Fruit fly (Drosophila melanogaster) whole organism, embryonic: ENCODE data around the gene CG43291.

Source experiments
- B-H1 ChIP-seq: fragments of 200-800 bp; sonication (Bioruptor generic); IDR thresholded peaks from 3 replicates; pipeline ENCODE4 v1.3.6; 2022; ENCODE audit warnings: missing biosample characterization, missing genetic modification characterization
- CG10565 ChIP-seq: fragments of 200-800 bp; sonication (Bioruptor generic); optimal IDR thresholded peaks from 3 replicates; lab custom pipeline; 2016; ENCODE audit warnings: missing biosample characterization, mild to moderate bottlenecking, missing genetic modification characterization
- CG10959 ChIP-seq: fragments of 200-800 bp; sonication (Bioruptor generic); IDR thresholded peaks from 2 replicates; pipeline ENCODE4 v1.3.6; 2022; ENCODE audit warnings: missing biosample characterization, missing genetic modification characterization
- CG11093 ChIP-seq: fragments of 200-800 bp; sonication (Bioruptor generic); IDR thresholded peaks from 3 replicates; pipeline ENCODE4 v1.3.6; 2022; ENCODE audit warnings: missing biosample characterization, missing genetic modification characterization
- CG11398 ChIP-seq: fragments of 200-800 bp; sonication (Bioruptor generic); optimal IDR thresholded peaks from 2 replicates; lab custom pipeline; 2016; ENCODE audit warnings: missing biosample characterization, missing genetic modification characterization
- CG11695 ChIP-seq: fragments of 200-800 bp; sonication (Bioruptor generic); IDR thresholded peaks from 3 replicates; pipeline ENCODE4 v1.3.6; 2022; ENCODE audit warnings: missing biosample characterization, missing genetic modification characterization
- CG12744 ChIP-seq: fragments of 200-800 bp; sonication (Bioruptor generic); optimal IDR thresholded peaks from 2 replicates; lab custom pipeline; 2016; ENCODE audit warnings: missing biosample characterization, missing genetic modification characterization
- CG12942 ChIP-seq: fragments of 200-800 bp; sonication (Bioruptor generic); optimal IDR thresholded peaks from 3 replicates; lab custom pipeline; 2016; ENCODE audit warnings: missing biosample characterization, missing genetic modification characterization
- CG14710 ChIP-seq: fragments of 200-800 bp; sonication (Bioruptor generic); optimal IDR thresholded peaks from 3 replicates; lab custom pipeline; 2019; ENCODE audit warnings: missing biosample characterization, mild to moderate bottlenecking, missing genetic modification characterization, moderate library complexity
- CG15601 ChIP-seq: fragments of 200-800 bp; sonication (Bioruptor generic); optimal IDR thresholded peaks from 3 replicates; lab custom pipeline; 2019; ENCODE audit warnings: missing biosample characterization, mild to moderate bottlenecking, missing genetic modification characterization, moderate library complexity
- CG18011 ChIP-seq: fragments of 200-800 bp; sonication (Bioruptor generic); optimal IDR thresholded peaks from 2 replicates; lab custom pipeline; 2017; ENCODE audit warnings: missing biosample characterization, missing genetic modification characterization, mild to moderate bottlenecking, moderate library complexity, missing genotype
- CG2202 ChIP-seq: fragments of 200-800 bp; sonication (Bioruptor generic); optimal IDR thresholded peaks from 2 replicates; lab custom pipeline; 2018; ENCODE audit warnings: missing biosample characterization, mild to moderate bottlenecking, missing genetic modification characterization
- CG2678 ChIP-seq: fragments of 200-800 bp; sonication (Bioruptor generic); optimal IDR thresholded peaks from 3 replicates; lab custom pipeline; 2019; ENCODE audit warnings: missing biosample characterization, mild to moderate bottlenecking, missing genetic modification characterization, moderate library complexity
- CG6683 ChIP-seq: fragments of 200-800 bp; sonication (Bioruptor generic); optimal IDR thresholded peaks from 2 replicates; lab custom pipeline; 2017; ENCODE audit warnings: missing biosample characterization, mild to moderate bottlenecking, missing genetic modification characterization, missing genetic modification reagents
- CG6854 ChIP-seq: fragments of 200-800 bp; sonication (Bioruptor generic); optimal IDR thresholded peaks from 3 replicates; lab custom pipeline; 2017; ENCODE audit warnings: missing biosample characterization, mild to moderate bottlenecking, missing genetic modification characterization
- CG7745 ChIP-seq: fragments of 200-800 bp; sonication (Bioruptor generic); optimal IDR thresholded peaks from 2 replicates; lab custom pipeline; 2018; ENCODE audit warnings: missing biosample characterization, mild to moderate bottlenecking, missing genetic modification characterization, moderate library complexity
- CG8388 ChIP-seq: fragments of 200-800 bp; sonication (Bioruptor generic); optimal IDR thresholded peaks from 2 replicates; lab custom pipeline; 2019; ENCODE audit warnings: missing biosample characterization, mild to moderate bottlenecking, missing genetic modification characterization, moderate library complexity
- Deaf1 ChIP-seq: fragments of 200-800 bp; optimal IDR thresholded peaks from 3 replicates; lab custom pipeline; 2019; ENCODE audit warnings: missing biosample characterization, mild to moderate bottlenecking, missing genetic modification characterization, moderate library complexity
- Doc2 ChIP-seq: fragments of 200-800 bp; sonication (Bioruptor generic); IDR thresholded peaks from 2 replicates; pipeline ENCODE4 v1.3.6; 2022; ENCODE audit warnings: missing biosample characterization, missing genetic modification characterization
- Dp ChIP-seq: fragments of 200-800 bp; sonication (Bioruptor generic); optimal IDR thresholded peaks from 2 replicates; lab custom pipeline; 2018; ENCODE audit warnings: missing biosample characterization, mild to moderate bottlenecking, missing genetic modification characterization, moderate library complexity
- H2.0 ChIP-seq: fragments of 200-800 bp; sonication (Bioruptor generic); IDR thresholded peaks from 2 replicates; pipeline ENCODE4 v1.3.6; 2022; ENCODE audit warnings: missing biosample characterization, missing genetic modification characterization
- HLH4C ChIP-seq: fragments of 200-800 bp; sonication (Bioruptor generic); IDR thresholded peaks from 3 replicates; pipeline ENCODE4 v1.3.6; 2022; ENCODE audit warnings: missing biosample characterization, missing genetic modification characterization; ENCODE audit not compliant: partially characterized antibody
- HmgZ ChIP-seq: fragments of 200-800 bp; sonication (Bioruptor generic); optimal IDR thresholded peaks from 2 replicates; lab custom pipeline; 2018; ENCODE audit warnings: missing biosample characterization, mild to moderate bottlenecking, missing genetic modification characterization
- Lim3 ChIP-seq: fragments of 200-800 bp; sonication (Bioruptor generic); IDR thresholded peaks from 2 replicates; pipeline ENCODE4 v1.3.6; 2022; ENCODE audit warnings: missing biosample characterization, missing genetic modification characterization
- Mes4 ChIP-seq: fragments of 200-800 bp; sonication (Bioruptor generic); optimal IDR thresholded peaks from 2 replicates; lab custom pipeline; 2016; ENCODE audit warnings: missing biosample characterization, missing genetic modification characterization
- NK7.1 ChIP-seq: fragments of 200-800 bp; sonication (Bioruptor generic); optimal IDR thresholded peaks from 3 replicates; lab custom pipeline; 2016; ENCODE audit warnings: missing biosample characterization, missing genetic modification characterization
- Six4 ChIP-seq: fragments of 200-800 bp; sonication (Bioruptor generic); optimal IDR thresholded peaks from 2 replicates; lab custom pipeline; 2016; ENCODE audit warnings: missing biosample characterization, missing genetic modification characterization
- Sox102F ChIP-seq: fragments of 200-800 bp; sonication (Bioruptor generic); optimal IDR thresholded peaks from 2 replicates; lab custom pipeline; 2018; ENCODE audit warnings: missing biosample characterization, mild to moderate bottlenecking, missing genetic modification characterization, moderate library complexity
- Xbp1 ChIP-seq: fragments of 200-800 bp; sonication (Bioruptor generic); optimal IDR thresholded peaks from 3 replicates; lab custom pipeline; 2016; ENCODE audit warnings: missing biosample characterization, mild to moderate bottlenecking, missing genetic modification characterization
- amos ChIP-seq: fragments of 200-800 bp; sonication (Bioruptor generic); IDR thresholded peaks from 2 replicates; pipeline ENCODE4 v1.3.6; 2022; ENCODE audit warnings: missing biosample characterization, missing genetic modification characterization; ENCODE audit not compliant: partially characterized antibody
- chinmo ChIP-seq: fragments of 200-800 bp; sonication (Bioruptor generic); IDR thresholded peaks from 4 replicates; pipeline ENCODE4 v1.3.6; 2022; ENCODE audit warnings: missing biosample characterization, missing genetic modification characterization; ENCODE audit not compliant: partially characterized antibody
- da ChIP-seq: fragments of 200-800 bp; sonication (Bioruptor generic); optimal IDR thresholded peaks from 2 replicates; lab custom pipeline; 2016; ENCODE audit warnings: missing biosample characterization, missing genetic modification characterization
- dan ChIP-seq: fragments of 200-800 bp; sonication (Bioruptor generic); IDR thresholded peaks from 2 replicates; pipeline ENCODE4 v1.3.6; 2022; ENCODE audit warnings: missing biosample characterization, missing genetic modification characterization
- en ChIP-seq: fragments of 200-800 bp; sonication (Bioruptor generic); optimal IDR thresholded peaks from 2 replicates; lab custom pipeline; 2016; ENCODE audit warnings: missing biosample characterization, missing genetic modification characterization
- gcm2 ChIP-seq: fragments of 200-800 bp; sonication (Bioruptor generic); optimal IDR thresholded peaks from 2 replicates; lab custom pipeline; 2016; ENCODE audit warnings: missing biosample characterization, missing genetic modification characterization
- grau ChIP-seq: fragments of 200-800 bp; optimal IDR thresholded peaks from 3 replicates; lab custom pipeline; 2019; ENCODE audit warnings: missing biosample characterization, mild to moderate bottlenecking, missing genetic modification characterization, moderate library complexity
- h ChIP-seq: fragments of >200 bp; optimal IDR thresholded peaks from 2 replicates; lab custom pipeline; 2017
- her ChIP-seq: fragments of 200-800 bp; sonication (Bioruptor generic); optimal IDR thresholded peaks from 2 replicates; lab custom pipeline; 2016; ENCODE audit warnings: missing biosample characterization, missing genetic modification characterization
- oc ChIP-seq: fragments of 200-800 bp; sonication (Bioruptor generic); optimal IDR thresholded peaks from 2 replicates; lab custom pipeline; 2018; ENCODE audit warnings: missing biosample characterization, mild to moderate bottlenecking, missing genetic modification characterization, moderate library complexity
- otp ChIP-seq: fragments of 200-800 bp; sonication (Bioruptor generic); IDR thresholded peaks from 3 replicates; pipeline ENCODE4, ENCODE4 v1.3.6; 2022; ENCODE audit warnings: missing biosample characterization, missing genetic modification characterization
- ranshi ChIP-seq: fragments of 200-800 bp; sonication (Bioruptor generic); IDR thresholded peaks from 2 replicates; pipeline ENCODE4 v1.3.6; 2022; ENCODE audit warnings: missing biosample characterization, missing genetic modification characterization
- row ChIP-seq: fragments of 200-800 bp; sonication (Bioruptor generic); IDR thresholded peaks from 3 replicates; pipeline ENCODE4 v1.3.6; 2022; ENCODE audit warnings: missing biosample characterization, missing genetic modification characterization
- shn ChIP-seq: fragments of 200-800 bp; sonication (Bioruptor generic); optimal IDR thresholded peaks from 3 replicates; lab custom pipeline; 2016; ENCODE audit warnings: missing biosample characterization, missing genetic modification characterization
- slou ChIP-seq: fragments of 200-800 bp; sonication (Bioruptor generic); optimal IDR thresholded peaks from 3 replicates; lab custom pipeline; 2016; ENCODE audit warnings: missing biosample characterization, missing genetic modification characterization
- sug ChIP-seq: fragments of 200-800 bp; optimal IDR thresholded peaks from 2 replicates; lab custom pipeline; 2019; ENCODE audit warnings: missing biosample characterization, mild to moderate bottlenecking, missing genetic modification characterization, moderate library complexity
- tin ChIP-seq: fragments of 200-800 bp; sonication (Bioruptor generic); optimal IDR thresholded peaks from 3 replicates; lab custom pipeline; 2016; ENCODE audit warnings: missing biosample characterization, missing genetic modification characterization
- tio ChIP-seq: fragments of 200-800 bp; sonication (Bioruptor generic); optimal IDR thresholded peaks from 2 replicates; lab custom pipeline; 2017; ENCODE audit warnings: missing biosample characterization, missing genetic modification characterization, inconsistent platforms
- tll ChIP-seq, 2 experiments: fragments of 200-800 bp in 1 of 2; fragments of >200 bp in 1 of 2; sonication (Bioruptor generic) in 1 of 2; optimal IDR thresholded peaks; 2 replicates each; lab custom pipeline; 2017 to 2019; ENCODE audit warnings: missing biosample characterization in 2 of 2, missing genetic modification characterization in 2 of 2, mild to moderate bottlenecking in 1 of 2, moderate library complexity in 1 of 2
- unpg ChIP-seq: fragments of 200-800 bp; sonication (Bioruptor generic); optimal IDR thresholded peaks from 3 replicates; lab custom pipeline; 2018; ENCODE audit warnings: missing biosample characterization, mild to moderate bottlenecking, missing genetic modification characterization, moderate library complexity
- usp ChIP-seq: fragments of >200 bp; optimal IDR thresholded peaks from 2 replicates; lab custom pipeline; 2017; ENCODE audit warnings: missing biosample characterization, missing genetic modification characterization
- vfl ChIP-seq: fragments of 200-800 bp; sonication (Bioruptor generic); optimal IDR thresholded peaks from 2 replicates; lab custom pipeline; 2016; ENCODE audit warnings: missing biosample characterization, missing genetic modification characterization
- zf30C ChIP-seq: fragments of 200-800 bp; sonication (Bioruptor generic); optimal IDR thresholded peaks from 3 replicates; lab custom pipeline; 2018; ENCODE audit warnings: missing biosample characterization, mild to moderate bottlenecking, missing genetic modification characterization

CG43291 gene

dm6 chr3R:14283042-14283626 is 38.7 kb upstream of the CG43291 start (continued):
- TF ChIP-seq dan, result no peak
- TF ChIP-seq CG18011, result no peak
- no peak for TF ChIP-seq zf30C (GFP tag; lab: Kevin White, UChicago)
- no peak for TF ChIP-seq CG11695 (GFP tag; lab: Robert Waterston, UW)
- no peak for TF ChIP-seq usp
- no peak for TF ChIP-seq row (GFP tag; lab: Robert Waterston, UW)
- no peak for TF ChIP-seq h
- no peak for TF ChIP-seq CG11398
- TF ChIP-seq CG15601, result no peak
- TF ChIP-seq CG14710 (tag; lab: Kevin White, UChicago), result no peak
- TF ChIP-seq slou (GFP tag; lab: Kevin White, UChicago), result no peak
- no peak for TF ChIP-seq NK7.1 (GFP tag; lab: Kevin White, UChicago)
- no peak for TF ChIP-seq Dp (GFP tag; lab: Kevin White, UChicago)
- TF ChIP-seq Deaf1 (tag; lab: Kevin White, UChicago), result no peak
- no peak for TF ChIP-seq CG11093
- no peak for TF ChIP-seq sug (tag; lab: Kevin White, UChicago)
- no peak for TF ChIP-seq gcm2 (GFP tag; lab: Kevin White, UChicago)
- no peak for TF ChIP-seq Six4 (GFP tag; lab: Kevin White, UChicago)
- TF ChIP-seq Doc2, result no peak
- TF ChIP-seq tio (GFP tag; lab: Kevin White, UChicago), result peak; percentile 67
- TF ChIP-seq da, result no peak
- TF ChIP-seq Lim3 (GFP tag; lab: Robert Waterston, UW), result no peak
- no peak for TF ChIP-seq tin (GFP tag; lab: Kevin White, UChicago)
- no peak for TF ChIP-seq CG10959 (GFP tag; lab: Robert Waterston, UW)
- peak; percentile 4 for TF ChIP-seq en (GFP tag; lab: Kevin White, UChicago)
- TF ChIP-seq amos (GFP tag; lab: Robert Waterston, UW), result no peak
- TF ChIP-seq B-H1 (GFP tag; lab: Robert Waterston, UW), result no peak
- no peak for TF ChIP-seq her (GFP tag; lab: Kevin White, UChicago)
- TF ChIP-seq CG6854 (GFP tag; lab: Kevin White, UChicago), result no peak
- no peak for TF ChIP-seq CG7745 (tag; lab: Kevin White, UChicago)
- TF ChIP-seq CG2202 (tag; lab: Kevin White, UChicago), result no peak
- TF ChIP-seq CG8388 (GFP tag; lab: Kevin White, UChicago), result no peak
- TF ChIP-seq vfl (GFP tag; lab: Kevin White, UChicago), result no peak
- TF ChIP-seq oc (tag; lab: Kevin White, UChicago), result no peak
- TF ChIP-seq shn (GFP tag; lab: Kevin White, UChicago), result peak; percentile 58
- TF ChIP-seq Mes4 (GFP tag; lab: Kevin White, UChicago), result no peak
- TF ChIP-seq otp (GFP tag; lab: Robert Waterston, UW), result no peak
- peak; percentile 55 for TF ChIP-seq CG2678 (tag; lab: Kevin White, UChicago)
- TF ChIP-seq CG10565 (GFP tag; lab: Kevin White, UChicago), result no peak
- TF ChIP-seq CG12942 (GFP tag; lab: Kevin White, UChicago), result peak; percentile 28
- TF ChIP-seq chinmo (GFP tag; lab: Robert Waterston, UW), result no peak
- TF ChIP-seq CG12744 (GFP tag; lab: Kevin White, UChicago), result no peak
- no peak for TF ChIP-seq H2.0 (GFP tag; lab: Robert Waterston, UW)
- peak; percentile 61 for TF ChIP-seq grau
- TF ChIP-seq HLH4C, result no peak
- TF ChIP-seq tll (GFP tag; optimal IDR thresholded peaks at IDR 0.05; lab: Kevin White, UChicago), result no peak
- peak; percentile 4 for TF ChIP-seq HmgZ (tag; lab: Kevin White, UChicago)
- TF ChIP-seq CG6683 (GFP tag; lab: Kevin White, UChicago), result no peak
- peak; percentile 45 for TF ChIP-seq Xbp1 (GFP tag; lab: Kevin White, UChicago)
- peak; percentile 49 for TF ChIP-seq Sox102F (GFP tag; lab: Kevin White, UChicago)
- TF ChIP-seq ranshi (GFP tag; lab: Robert Waterston, UW), result no peak
- TF ChIP-seq unpg (GFP tag; lab: Kevin White, UChicago), result peak; percentile 27
